In the genomic region with DNA sequence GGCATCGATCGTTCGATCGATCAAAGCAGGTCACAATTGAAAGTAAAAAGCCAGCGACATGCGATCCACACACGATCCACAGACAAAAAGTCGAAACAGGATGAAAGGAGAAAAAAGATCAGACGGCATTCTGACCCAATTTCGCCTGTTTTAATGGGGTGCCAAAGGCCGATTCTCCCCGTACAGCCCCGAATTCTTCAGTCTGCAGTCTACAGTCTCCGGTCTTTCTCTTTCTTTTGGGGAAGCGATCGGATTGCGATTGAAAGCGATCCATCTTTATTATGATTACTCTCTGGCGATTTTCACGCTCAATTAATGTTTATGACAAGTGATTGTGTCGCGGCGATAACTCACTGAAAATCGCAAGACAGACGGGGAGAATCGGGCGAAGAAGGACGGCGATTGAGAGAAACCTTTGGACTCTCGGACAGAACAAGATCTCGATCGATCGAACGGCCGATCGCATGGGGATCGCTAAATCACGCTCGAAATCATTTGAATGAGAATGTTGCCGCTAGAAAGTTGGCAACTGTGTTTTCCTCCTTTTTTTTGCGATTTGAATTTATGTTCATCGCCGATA, we compare ENCODE assay signal across 4 fruit fly cellular contexts.
TF ChIP-seq lines count a peak whose summit lies in the region.

No protein-coding gene starts in this region.

- TF ChIP-seq CTCF in whole organism, embryonic (GFP tag; optimal IDR thresholded peaks at IDR 0.05; lab: Kevin White, UChicago): no peak

TF ChIP-seq in whole organism, embryonic, 481 proteins besides CTCF, POLR2A, EP300 and RAD21 (continues in another document):
- TF ChIP-seq Bteb2 (GFP tag; optimal IDR thresholded peaks at IDR 0.05; lab: Kevin White, UChicago) (no peak), Drgx (GFP tag; IDR thresholded peaks at IDR 0.05; lab: Robert Waterston, UW) (0 out of 2 replicates have a peak, but pooled peaks have one; percentile 19), Fer1 (GFP tag; optimal IDR thresholded peaks at IDR 0.05; lab: Kevin White, UChicago) (no peak), B-H2 (GFP tag; optimal IDR thresholded peaks at IDR 0.05; lab: Kevin White, UChicago) (no peak), nom (GFP tag; optimal IDR thresholded peaks at IDR 0.05; lab: Kevin White, UChicago) (peak; percentile 71), Side (GFP tag; optimal IDR thresholded peaks at IDR 0.05; lab: Kevin White, UChicago) (no peak), run (tag; optimal IDR thresholded peaks at IDR 0.05; lab: Kevin White, UChicago) (no peak), Hr3 (GFP tag; optimal IDR thresholded peaks at IDR 0.05; lab: Kevin White, UChicago) (no peak), HmgZ (tag; optimal IDR thresholded peaks at IDR 0.05; lab: Kevin White, UChicago) (no peak), peb (GFP tag; IDR thresholded peaks at IDR 0.05; lab: Robert Waterston, UW) (no peak), kni (GFP tag; optimal IDR thresholded peaks at IDR 0.05; lab: Kevin White, UChicago) (no peak), Ets65A (GFP tag; lab: Kevin White, UChicago) (no peak), abd-A (tag; optimal IDR thresholded peaks at IDR 0.05; lab: Kevin White, UChicago) (no peak), NfI (GFP tag; optimal IDR thresholded peaks at IDR 0.05; lab: Kevin White, UChicago) (no peak), ind (GFP tag; optimal IDR thresholded peaks at IDR 0.05; lab: Kevin White, UChicago) (no peak), bsh (GFP tag; optimal IDR thresholded peaks at IDR 0.05; lab: Kevin White, UChicago) (peak in 1 of 2 experiments; percentile 0), CG6791 (GFP tag; IDR thresholded peaks at IDR 0.05; lab: Robert Waterston, UW; ENCODE audit: partially characterized antibody) (0 out of 3 replicates have a peak, but pooled peaks have one; percentile 17), Optix (GFP tag; IDR thresholded peaks at IDR 0.05; lab: Robert Waterston, UW) (no peak), CG5953 (GFP tag; IDR thresholded peaks at IDR 0.05; lab: Robert Waterston, UW) (no peak), CG18764 (GFP tag; optimal IDR thresholded peaks at IDR 0.05; lab: Kevin White, UChicago) (no peak), inv (GFP tag; IDR thresholded peaks at IDR 0.05; lab: Robert Waterston, UW; ENCODE audit: partially characterized antibody) (no peak)

TF ChIP-seq in whole organism, prepupa, 60 proteins besides CTCF, POLR2A, EP300 and RAD21 (continues in another document):
- peak; percentile 27 for TF ChIP-seq Ets96B (tag; optimal IDR thresholded peaks at IDR 0.05; lab: Kevin White, UChicago)
- no peak for TF ChIP-seq CG16779 (tag; optimal IDR thresholded peaks at IDR 0.05; lab: Kevin White, UChicago)
- no peak for TF ChIP-seq CG8319 (GFP tag; optimal IDR thresholded peaks at IDR 0.05; lab: Kevin White, UChicago)
- no peak for TF ChIP-seq CG11294 (GFP tag; IDR thresholded peaks at IDR 0.05; lab: Robert Waterston, UW)
- no peak for TF ChIP-seq esn (GFP tag; optimal IDR thresholded peaks at IDR 0.05; lab: Kevin White, UChicago)
- peak; percentile 49 for TF ChIP-seq CG1621 (tag; optimal IDR thresholded peaks at IDR 0.05; lab: Kevin White, UChicago)
- no peak for TF ChIP-seq Sox102F (GFP tag; optimal IDR thresholded peaks at IDR 0.05; lab: Kevin White, UChicago)
- TF ChIP-seq acj6 (GFP tag; optimal IDR thresholded peaks at IDR 0.05; lab: Kevin White, UChicago): no peak
- TF ChIP-seq lz (GFP tag; optimal IDR thresholded peaks at IDR 0.05; lab: Kevin White, UChicago): no peak
- no peak for TF ChIP-seq CG34406 (GFP tag; optimal IDR thresholded peaks at IDR 0.05; lab: Kevin White, UChicago)
- TF ChIP-seq CG3919 (GFP tag; optimal IDR thresholded peaks at IDR 0.05; lab: Kevin White, UChicago): peak; percentile 1
- TF ChIP-seq Eip93F (GFP tag; optimal IDR thresholded peaks at IDR 0.05; lab: Kevin White, UChicago): no peak
- TF ChIP-seq CG15336 (GFP tag; IDR thresholded peaks at IDR 0.05; lab: Robert Waterston, UW): no peak
- TF ChIP-seq CG11902 (GFP tag; optimal IDR thresholded peaks at IDR 0.05; lab: Kevin White, UChicago): no peak
- peak; percentile 23 for TF ChIP-seq net (GFP tag; optimal IDR thresholded peaks at IDR 0.05; lab: Kevin White, UChicago)
- TF ChIP-seq eg (GFP tag; IDR thresholded peaks at IDR 0.05; lab: Robert Waterston, UW): peak; percentile 30; the same call in 1 of the 3 replicates
- TF ChIP-seq Hr38 (GFP tag; optimal IDR thresholded peaks at IDR 0.05; lab: Kevin White, UChicago): no peak
- TF ChIP-seq topi (GFP tag; optimal IDR thresholded peaks at IDR 0.05; lab: Kevin White, UChicago): no peak
- TF ChIP-seq OdsH (GFP tag; optimal IDR thresholded peaks at IDR 0.05; lab: Kevin White, UChicago): no peak
- TF ChIP-seq svp (GFP tag; lab: Kevin White, UChicago): peak; percentile 98
- TF ChIP-seq spab (GFP tag; optimal IDR thresholded peaks at IDR 0.05; lab: Kevin White, UChicago): peak; percentile 57
- no peak for TF ChIP-seq fd85E (GFP tag; optimal IDR thresholded peaks at IDR 0.05; lab: Kevin White, UChicago)
- TF ChIP-seq Smox (GFP tag; optimal IDR thresholded peaks at IDR 0.05; lab: Kevin White, UChicago): no peak

TF ChIP-seq in whole organism, pupa, 21 proteins besides CTCF, POLR2A, EP300 and RAD21:
- peak; percentile 34 for TF ChIP-seq Ets98B (GFP tag; IDR thresholded peaks at IDR 0.05; lab: Robert Waterston, UW)
- TF ChIP-seq CG17806 (tag; optimal IDR thresholded peaks at IDR 0.05; lab: Kevin White, UChicago): no peak
- peak; percentile 56 for TF ChIP-seq CG14655 (GFP tag; optimal IDR thresholded peaks at IDR 0.05; lab: Kevin White, UChicago)
- TF ChIP-seq CG8301 (tag; optimal IDR thresholded peaks at IDR 0.05; lab: Kevin White, UChicago): peak; percentile 28
- TF ChIP-seq CG8159 (tag; optimal IDR thresholded peaks at IDR 0.05; lab: Kevin White, UChicago): peak; percentile 29
- TF ChIP-seq CG10348 (GFP tag; IDR thresholded peaks at IDR 0.05; lab: Robert Waterston, UW): no peak
- peak; percentile 26; the same call in 1 of the 2 replicates for TF ChIP-seq CG12605 (GFP tag; IDR thresholded peaks at IDR 0.05; lab: Robert Waterston, UW)
- TF ChIP-seq fd96Ca (GFP tag; IDR thresholded peaks at IDR 0.05; lab: Robert Waterston, UW): no peak
- TF ChIP-seq CG32121 (GFP tag; IDR thresholded peaks at IDR 0.05; lab: Robert Waterston, UW): peak; percentile 35; the same call in 1 of the 2 replicates
- TF ChIP-seq EcR (GFP tag; optimal IDR thresholded peaks at IDR 0.05; lab: Kevin White, UChicago): no peak
- TF ChIP-seq Snoo (tag; optimal IDR thresholded peaks at IDR 0.05; lab: Kevin White, UChicago): peak; percentile 25
- TF ChIP-seq Pif1A (GFP tag; optimal IDR thresholded peaks at IDR 0.05; lab: Kevin White, UChicago): peak; percentile 47
- TF ChIP-seq CG34367 (tag; optimal IDR thresholded peaks at IDR 0.05; lab: Kevin White, UChicago): no peak
- peak; percentile 53; the same call in 2 of the 3 replicates for TF ChIP-seq CG4496 (GFP tag; IDR thresholded peaks at IDR 0.05; lab: Robert Waterston, UW)
- no peak for TF ChIP-seq Pif1B (GFP tag; optimal IDR thresholded peaks at IDR 0.05; lab: Kevin White, UChicago)
- peak; percentile 25 for TF ChIP-seq CG15710 (tag; optimal IDR thresholded peaks at IDR 0.05; lab: Kevin White, UChicago)
- TF ChIP-seq CG13204 (GFP tag; optimal IDR thresholded peaks at IDR 0.05; lab: Kevin White, UChicago): peak; percentile 45
- no peak for TF ChIP-seq D1 (tag; optimal IDR thresholded peaks at IDR 0.05; lab: Kevin White, UChicago)
- TF ChIP-seq CG9948 (tag; optimal IDR thresholded peaks at IDR 0.05; lab: Kevin White, UChicago): no peak
- TF ChIP-seq gl (tag; optimal IDR thresholded peaks at IDR 0.05; lab: Kevin White, UChicago): peak; percentile 75
- TF ChIP-seq rn (GFP tag; IDR thresholded peaks at IDR 0.05; lab: Robert Waterston, UW): no peak

TF ChIP-seq in whole organism, wandering third instar larva, 38 proteins besides CTCF, POLR2A, EP300 and RAD21:
- no peak for TF ChIP-seq fru (GFP tag; optimal IDR thresholded peaks at IDR 0.05; lab: Kevin White, UChicago)
- TF ChIP-seq Hnf4 (GFP tag; optimal IDR thresholded peaks at IDR 0.05; lab: Kevin White, UChicago): peak; percentile 63
TF ChIP-seq in whole organism, wandering third instar larva: peak in this region for 1.

Comparison
In these comparisons a context has a peak if more than half of its experiments do, and no peak if none do; other contexts are left out.
1. Of the 7 proteins assayed by ChIP-seq in both whole organism, embryonic and whole organism, prepupa: peak only in whole organism, embryonic: none; only in whole organism, prepupa: Blimp-1 and CG6854; in both: none; in neither: 5.